Fruit fly (Drosophila melanogaster) whole organism, embryonic: Measurements from ENCODE around the gene topi.
A peak's percentile ranks its signal among the peaks of the same experiment; 100 is the strongest.

Experiments
- Asciz ChIP-seq: fragments of 200-800 bp; sonication (Bioruptor generic); optimal IDR thresholded peaks from 2 replicates; lab custom pipeline; 2017; ENCODE audit warnings: missing biosample characterization, mild to moderate bottlenecking, missing genetic modification characterization, missing genetic modification reagents
- CG10209 ChIP-seq: fragments of 200-800 bp; sonication (Bioruptor generic); optimal IDR thresholded peaks from 3 replicates; lab custom pipeline; 2017; ENCODE audit warnings: missing biosample characterization, mild to moderate bottlenecking, missing genetic modification characterization, missing genetic modification reagents
- CG11723 ChIP-seq: fragments of 200-800 bp; sonication (Bioruptor generic); optimal IDR thresholded peaks from 2 replicates; lab custom pipeline; 2017; ENCODE audit warnings: missing biosample characterization, mild to moderate bottlenecking, missing genetic modification characterization
- CG12391 ChIP-seq: fragments of 200-800 bp; sonication (Bioruptor generic); optimal IDR thresholded peaks from 3 replicates; lab custom pipeline; 2018; ENCODE audit warnings: missing biosample characterization, mild to moderate bottlenecking, missing genetic modification characterization, moderate library complexity
- CG12659 ChIP-seq: fragments of 200-800 bp; sonication (Bioruptor generic); optimal IDR thresholded peaks from 3 replicates; lab custom pipeline; 2017; ENCODE audit warnings: mild to moderate bottlenecking, missing biosample characterization, missing genetic modification reagents, missing genetic modification characterization
- CG14710 ChIP-seq: fragments of 200-800 bp; sonication (Bioruptor generic); optimal IDR thresholded peaks from 3 replicates; lab custom pipeline; 2019; ENCODE audit warnings: missing biosample characterization, mild to moderate bottlenecking, missing genetic modification characterization, moderate library complexity
- CG16779 ChIP-seq: fragments of 200-800 bp; sonication (Bioruptor generic); IDR thresholded peaks from 2 replicates; pipeline ENCODE4 v1.3.6; 2022; ENCODE audit warnings: missing biosample characterization, missing genetic modification characterization
- CG17802 ChIP-seq: fragments of 200-800 bp; sonication (Bioruptor generic); optimal IDR thresholded peaks from 2 replicates; lab custom pipeline; 2018; ENCODE audit warnings: missing biosample characterization, mild to moderate bottlenecking, missing genetic modification characterization, moderate library complexity
- CG17912 ChIP-seq: fragments of 200-800 bp; sonication (Bioruptor generic); optimal IDR thresholded peaks from 2 replicates; lab custom pipeline; 2018; ENCODE audit warnings: missing biosample characterization, mild to moderate bottlenecking, missing genetic modification characterization
- CG1832 ChIP-seq: fragments of 200-800 bp; sonication (Bioruptor generic); optimal IDR thresholded peaks from 2 replicates; lab custom pipeline; 2017; ENCODE audit warnings: missing biosample characterization, mild to moderate bottlenecking, missing genetic modification characterization, inconsistent platforms
- CG18476 ChIP-seq: fragments of 200-800 bp; sonication (Bioruptor generic); optimal IDR thresholded peaks from 2 replicates; lab custom pipeline; 2016; ENCODE audit warnings: missing biosample characterization, mild to moderate bottlenecking, missing genetic modification characterization
- CG18764 ChIP-seq: fragments of 200-800 bp; sonication (Bioruptor generic); optimal IDR thresholded peaks from 3 replicates; lab custom pipeline; 2016; ENCODE audit warnings: missing biosample characterization, missing genetic modification characterization
- CG31388 ChIP-seq: fragments of 200-800 bp; sonication (Bioruptor generic); optimal IDR thresholded peaks from 2 replicates; lab custom pipeline; 2016; ENCODE audit warnings: missing biosample characterization, missing genetic modification characterization
- CG33557 ChIP-seq: fragments of 200-800 bp; sonication (Bioruptor generic); optimal IDR thresholded peaks from 2 replicates; lab custom pipeline; 2019; ENCODE audit warnings: missing biosample characterization, mild to moderate bottlenecking, missing genetic modification characterization, moderate library complexity
- CG7271 ChIP-seq: fragments of 200-800 bp; sonication (Bioruptor generic); optimal IDR thresholded peaks from 2 replicates; lab custom pipeline; 2018; ENCODE audit warnings: missing biosample characterization, mild to moderate bottlenecking, missing genetic modification characterization, moderate library complexity
- CG7963 ChIP-seq: fragments of 200-800 bp; sonication (Bioruptor generic); IDR thresholded peaks from 3 replicates; pipeline ENCODE4 v1.3.6; 2022; ENCODE audit warnings: missing biosample characterization, missing genetic modification characterization; ENCODE audit not compliant: partially characterized antibody
- CTCF ChIP-seq: fragments of 200-800 bp; sonication (Bioruptor generic); optimal IDR thresholded peaks from 2 replicates; lab custom pipeline; 2017; ENCODE audit warnings: missing biosample characterization, mild to moderate bottlenecking, missing genetic modification characterization, moderate library complexity
- Chrac-16 ChIP-seq: fragments of 200-800 bp; sonication (Bioruptor generic); optimal IDR thresholded peaks from 3 replicates; lab custom pipeline; 2016; ENCODE audit warnings: missing biosample characterization, missing genetic modification characterization
- D19A ChIP-seq: fragments of 200-800 bp; optimal IDR thresholded peaks from 3 replicates; lab custom pipeline; 2019; ENCODE audit warnings: missing biosample characterization, mild to moderate bottlenecking, missing genetic modification characterization, moderate library complexity
- Deaf1 ChIP-seq: fragments of 200-800 bp; optimal IDR thresholded peaks from 3 replicates; lab custom pipeline; 2019; ENCODE audit warnings: missing biosample characterization, mild to moderate bottlenecking, missing genetic modification characterization, moderate library complexity
- Drgx ChIP-seq: fragments of 200-800 bp; sonication (Bioruptor generic); IDR thresholded peaks from 2 replicates; pipeline ENCODE4 v1.3.6; 2022; ENCODE audit warnings: missing biosample characterization, missing genetic modification characterization
- E2f2 ChIP-seq: fragments of 200-800 bp; sonication (Bioruptor generic); IDR thresholded peaks from 2 replicates; pipeline ENCODE4 v1.3.6; 2022; ENCODE audit warnings: missing biosample characterization, missing genetic modification characterization
- Gug ChIP-seq: fragments of 200-800 bp; sonication (Bioruptor generic); IDR thresholded peaks from 4 replicates; pipeline ENCODE4 v1.3.6; 2022; ENCODE audit warnings: missing biosample characterization, missing genetic modification characterization
- HLH4C ChIP-seq: fragments of 200-800 bp; sonication (Bioruptor generic); IDR thresholded peaks from 3 replicates; pipeline ENCODE4 v1.3.6; 2022; ENCODE audit warnings: missing biosample characterization, missing genetic modification characterization; ENCODE audit not compliant: partially characterized antibody
- MESR4 ChIP-seq: fragments of 200-800 bp; sonication (Bioruptor generic); optimal IDR thresholded peaks from 2 replicates; lab custom pipeline; 2018; ENCODE audit warnings: missing biosample characterization, mild to moderate bottlenecking, missing genetic modification characterization, moderate library complexity
- Ptx1 ChIP-seq: fragments of 200-800 bp; sonication (Bioruptor generic); IDR thresholded peaks from 2 replicates; pipeline ENCODE4 v1.3.6; 2022; ENCODE audit warnings: missing biosample characterization, missing genetic modification characterization
- Rfx ChIP-seq: fragments of 200-800 bp; sonication (Bioruptor generic); IDR thresholded peaks from 2 replicates; pipeline ENCODE4 v1.3.6; 2022; ENCODE audit warnings: missing biosample characterization, missing genetic modification characterization
- Tbp ChIP-seq: fragments of >200 bp; optimal IDR thresholded peaks from 2 replicates; lab custom pipeline; 2018; ENCODE audit warnings: missing biosample characterization, missing genetic modification characterization
- Usf ChIP-seq: fragments of 200-800 bp; sonication (Bioruptor generic); optimal IDR thresholded peaks from 2 replicates; lab custom pipeline; 2017; ENCODE audit warnings: missing genotype, missing biosample characterization, missing genetic modification characterization
- bigmax ChIP-seq: fragments of 200-800 bp; sonication (Bioruptor generic); optimal IDR thresholded peaks from 2 replicates; lab custom pipeline; 2018; ENCODE audit warnings: missing biosample characterization, mild to moderate bottlenecking, missing genetic modification characterization
- bsh ChIP-seq, 2 experiments: fragments of 200-800 bp; sonication (Bioruptor generic); optimal IDR thresholded peaks; 2 replicates each; lab custom pipeline; 2017 to 2018; ENCODE audit warnings: mild to moderate bottlenecking in 2 of 2, missing biosample characterization in 2 of 2, missing genetic modification characterization in 2 of 2, moderate library complexity in 1 of 2
- cg ChIP-seq: fragments of 200-800 bp; sonication (Bioruptor generic); optimal IDR thresholded peaks from 3 replicates; lab custom pipeline; 2019; ENCODE audit warnings: missing biosample characterization, mild to moderate bottlenecking, missing genetic modification characterization, moderate library complexity
- ci ChIP-seq: fragments of 200-800 bp; sonication (Bioruptor generic); IDR thresholded peaks from 3 replicates; pipeline ENCODE4 v1.3.6; 2022; ENCODE audit warnings: missing biosample characterization, missing genetic modification characterization
- danr ChIP-seq: fragments of 200-800 bp; sonication (Bioruptor generic); IDR thresholded peaks from 2 replicates; pipeline ENCODE4 v1.3.6; 2022; ENCODE audit warnings: missing biosample characterization, missing genetic modification characterization
- dmrt99B ChIP-seq: fragments of 200-800 bp; sonication (Bioruptor generic); optimal IDR thresholded peaks from 2 replicates; lab custom pipeline; 2018; ENCODE audit warnings: missing biosample characterization, mild to moderate bottlenecking, missing genetic modification characterization, moderate library complexity
- gce ChIP-seq: fragments of 200-800 bp; sonication (Bioruptor generic); IDR thresholded peaks from 3 replicates; pipeline ENCODE4 v1.3.6; 2022; ENCODE audit warnings: missing biosample characterization, missing genetic modification characterization
- gsb ChIP-seq: fragments of 200-800 bp; sonication (Bioruptor generic); IDR thresholded peaks from 2 replicates; pipeline ENCODE4 v1.3.6; 2022; ENCODE audit warnings: missing biosample characterization, missing genetic modification characterization
- hbn ChIP-seq: fragments of 200-800 bp; sonication (Bioruptor generic); IDR thresholded peaks from 2 replicates; pipeline ENCODE4 v1.3.6; 2022; ENCODE audit warnings: missing biosample characterization, missing genetic modification characterization; ENCODE audit not compliant: partially characterized antibody
- jumu ChIP-seq: fragments of 200-800 bp; sonication (Bioruptor generic); optimal IDR thresholded peaks from 3 replicates; lab custom pipeline; 2016; ENCODE audit warnings: missing biosample characterization, missing genetic modification characterization
- lilli ChIP-seq: fragments of 200-800 bp; sonication (Bioruptor generic); optimal IDR thresholded peaks from 3 replicates; lab custom pipeline; 2016; ENCODE audit warnings: missing biosample characterization, missing genetic modification characterization
- lola ChIP-seq, 3 experiments: fragments of >200 bp in 2 of 3; fragments of 200-800 bp in 1 of 3; sonication (Bioruptor generic) in 1 of 3; optimal IDR thresholded peaks; 2 replicates each; lab custom pipeline; 2017 to 2019; ENCODE audit warnings: missing biosample characterization in 3 of 3, missing genetic modification characterization in 3 of 3, mild to moderate bottlenecking in 1 of 3, moderate library complexity in 1 of 3
- nmo ChIP-seq: fragments of 200-800 bp; sonication (Bioruptor generic); optimal IDR thresholded peaks from 2 replicates; lab custom pipeline; 2018; ENCODE audit warnings: missing biosample characterization, mild to moderate bottlenecking, missing genetic modification characterization, moderate library complexity
- pzg ChIP-seq: fragments of 200-800 bp; sonication (Bioruptor generic); optimal IDR thresholded peaks from 3 replicates; lab custom pipeline; 2018; ENCODE audit warnings: missing biosample characterization, mild to moderate bottlenecking, missing genetic modification characterization, moderate library complexity
- ranshi ChIP-seq: fragments of 200-800 bp; sonication (Bioruptor generic); IDR thresholded peaks from 2 replicates; pipeline ENCODE4 v1.3.6; 2022; ENCODE audit warnings: missing biosample characterization, missing genetic modification characterization
- sens ChIP-seq: fragments of 200-800 bp; sonication (Bioruptor generic); peaks from one replicate; lab custom pipeline; 2016; ENCODE audit warnings: missing biosample characterization, missing genetic modification characterization
- sim ChIP-seq: fragments of 200-800 bp; sonication (Bioruptor generic); IDR thresholded peaks from 2 replicates; pipeline ENCODE4 v1.3.6; 2022; ENCODE audit warnings: missing biosample characterization, missing genetic modification characterization
- sisA ChIP-seq: fragments of 200-800 bp; sonication (Bioruptor generic); IDR thresholded peaks from 2 replicates; pipeline ENCODE4 v1.3.6; 2022; ENCODE audit warnings: missing biosample characterization, missing genetic modification characterization
- sna ChIP-seq: fragments of 200-800 bp; sonication (Bioruptor generic); IDR thresholded peaks from 2 replicates; pipeline ENCODE4 v1.3.6; 2022; ENCODE audit warnings: missing biosample characterization, missing genetic modification characterization; ENCODE audit not compliant: partially characterized antibody
- tgo ChIP-seq: fragments of 200-800 bp; sonication (Bioruptor generic); IDR thresholded peaks from 3 replicates; pipeline ENCODE4 v1.3.6; 2022; ENCODE audit warnings: missing biosample characterization, missing genetic modification characterization
- ttk ChIP-seq: fragments of 200-800 bp; sonication (Bioruptor generic); IDR thresholded peaks from 2 replicates; pipeline ENCODE4 v2.1.2; 2022; ENCODE audit warnings: missing biosample characterization, missing genetic modification characterization
- vvl ChIP-seq: fragments of 200-800 bp; sonication (Bioruptor generic); IDR thresholded peaks from 2 replicates; pipeline ENCODE4 v1.3.6; 2022; ENCODE audit warnings: missing biosample characterization, missing genetic modification characterization

Gene topi

dm6 chr3R:9777941-9778360 is 3.0 kb downstream of the topi start, which contains the start of gene RpS29 (continued):
- TF ChIP-seq sens (peak; percentile 95), CG12391 (tag; lab: Kevin White, UChicago) (peak; percentile 84), MESR4 (peak; percentile 99), E2f2 (GFP tag; lab: Robert Waterston, UW) (peak; percentile 100), CG10209 (peak; percentile 72), sisA (GFP tag; lab: Robert Waterston, UW) (peak; percentile 74), sim (GFP tag; lab: Robert Waterston, UW) (no peak), CG7963 (peak; percentile 79), ranshi (GFP tag; lab: Robert Waterston, UW) (peak; percentile 68), Ptx1 (GFP tag; lab: Robert Waterston, UW) (peak; percentile 79), bigmax (GFP tag; lab: Kevin White, UChicago) (peak; percentile 99), dmrt99B (tag; lab: Kevin White, UChicago) (peak; percentile 44), Rfx (peak; percentile 95), Gug (GFP tag; lab: Robert Waterston, UW) (peak; percentile 87), CG17802 (tag; lab: Kevin White, UChicago) (peak; percentile 53), jumu (GFP tag; lab: Kevin White, UChicago) (peak; percentile 88), CTCF (GFP tag; lab: Kevin White, UChicago) (peak; percentile 46), tgo (GFP tag; lab: Robert Waterston, UW) (peak; percentile 65), HLH4C (GFP tag; lab: Robert Waterston, UW) (peak; percentile 82), ci (GFP tag; lab: Robert Waterston, UW) (peak; percentile 93), CG17912 (GFP tag; lab: Kevin White, UChicago) (peak; percentile 88), bsh (GFP tag; optimal IDR thresholded peaks at IDR 0.05; lab: Kevin White, UChicago) (peak; percentile 46 to 49), CG7271 (peak; percentile 60), Asciz (GFP tag; lab: Kevin White, UChicago) (peak; percentile 71), sna (GFP tag; lab: Robert Waterston, UW) (peak; percentile 90), gsb (peak; percentile 77), lola (GFP tag; optimal IDR thresholded peaks at IDR 0.05; lab: Kevin White, UChicago) (peak in 1 of 3 experiments; percentile 39), CG18764 (peak; percentile 76), CG33557 (GFP tag; lab: Kevin White, UChicago) (peak; percentile 67), Tbp (GFP tag; lab: Kevin White, UChicago) (peak; percentile 61), Deaf1 (tag; lab: Kevin White, UChicago) (peak; percentile 43), CG16779 (GFP tag; lab: Robert Waterston, UW) (peak; percentile 67), Drgx (0 out of 2 replicates have a peak, but pooled peaks have one; percentile 33), CG11723 (GFP tag; lab: Kevin White, UChicago) (peak; percentile 68), CG31388 (GFP tag; lab: Kevin White, UChicago) (no peak), danr (GFP tag; lab: Robert Waterston, UW) (0 out of 2 replicates have a peak, but pooled peaks have one; percentile 28), pzg (GFP tag; lab: Kevin White, UChicago) (peak; percentile 100), gce (GFP tag; lab: Robert Waterston, UW) (peak; percentile 55; the same call in 1 of the 3 replicates), ttk (GFP tag; lab: Robert Waterston, UW) (peak; percentile 79), Usf (GFP tag; lab: Kevin White, UChicago) (peak; percentile 58), D19A (tag; lab: Kevin White, UChicago) (peak; percentile 34), CG12659 (GFP tag; lab: Kevin White, UChicago) (peak; percentile 92), lilli (GFP tag; lab: Kevin White, UChicago) (peak; percentile 91), CG14710 (peak; percentile 87), hbn (GFP tag; lab: Robert Waterston, UW) (peak; percentile 96), CG1832 (GFP tag; lab: Kevin White, UChicago) (no peak), CG18476 (GFP tag; lab: Kevin White, UChicago) (peak; percentile 18), cg (GFP tag; lab: Kevin White, UChicago) (no peak), Chrac-16 (peak; percentile 83), nmo (peak; percentile 78), vvl (peak; percentile 90)
